Fruit fly (Drosophila melanogaster) Kc167 (cell line): ENCODE results near the gene RpL37A.

ENCODE experiments used
- Sin3A ChIP-seq: fragments of >200 bp; optimal IDR thresholded peaks from 2 replicates; lab custom pipeline; 2018; ENCODE audit warnings: missing external identifiers
- h ChIP-seq: fragments of >200 bp; optimal IDR thresholded peaks from 3 replicates; lab custom pipeline; 2018; ENCODE audit warnings: missing external identifiers
- psq ChIP-seq: fragments of >200 bp; optimal IDR thresholded peaks from 2 replicates; lab custom pipeline; 2017; ENCODE audit warnings: missing external identifiers
- ttk ChIP-seq: sonication (Bioruptor generic); optimal IDR thresholded peaks from 2 replicates; lab custom pipeline; 2017; ENCODE audit warnings: missing external identifiers

DNA sequence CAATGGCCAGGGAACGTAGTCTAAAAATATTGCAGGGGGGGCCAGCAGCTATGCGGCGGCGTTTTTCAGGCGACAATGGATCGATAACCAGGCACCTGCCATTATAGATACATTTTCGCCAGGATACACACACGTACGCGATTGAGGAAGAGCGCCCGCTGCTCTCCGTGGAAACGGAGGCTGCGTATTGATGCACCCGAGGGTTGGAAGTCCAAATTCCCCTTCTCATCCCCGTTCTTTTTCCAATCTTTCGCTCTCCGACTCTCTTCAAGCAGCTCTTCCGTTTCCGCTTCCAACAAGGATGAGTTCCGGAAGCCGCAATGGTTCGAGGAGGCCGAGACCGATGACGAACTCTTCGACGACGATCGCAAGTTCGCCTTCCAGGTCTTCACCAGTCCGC is 26.0 kb downstream of the RpL37A start:
- TF ChIP-seq h (lab: Kevin White, UChicago), result no peak
- TF ChIP-seq ttk (lab: Kevin White, UChicago), result no peak
- TF ChIP-seq Sin3A (lab: Kevin White, UChicago), result no peak
- TF ChIP-seq psq (lab: Kevin White, UChicago), result no peak
